Fruit fly (Drosophila melanogaster) whole organism: Measurements from ENCODE around the gene CG13137.

Experiments used
- Dll ChIP-seq: fragments of >200 bp; optimal IDR thresholded peaks from 2 replicates; lab custom pipeline; 2017
- EcR ChIP-seq, 2 experiments: fragments of >200 bp; optimal IDR thresholded peaks; 2 replicates each; lab custom pipeline; 2017; ENCODE audit warnings: missing biosample characterization in 2 of 2, missing genetic modification characterization in 2 of 2, missing genetic modification reagents in 2 of 2
- pan ChIP-seq: fragments of >200 bp; optimal IDR thresholded peaks from 2 replicates; lab custom pipeline; 2017
- psq ChIP-seq: fragments of >200 bp; optimal IDR thresholded peaks from 2 replicates; lab custom pipeline; 2017
- usp ChIP-seq: fragments of >200 bp; optimal IDR thresholded peaks from 2 replicates; lab custom pipeline; 2017; ENCODE audit warnings: missing biosample characterization, missing genetic modification characterization, mixed read lengths

dm6 chr2L:10180182-10180779 lies 7.8 kb downstream of the CG13137 start, which contains the start of gene CG44153:
- TF ChIP-seq pan (lab: Kevin White, UChicago) (no peak), usp (no peak), psq (lab: Kevin White, UChicago) (no peak), EcR (GFP tag; optimal IDR thresholded peaks at IDR 0.05; lab: Kevin White, UChicago) (no peak), Dll (lab: Kevin White, UChicago) (no peak)
